Worm (Caenorhabditis elegans): Measurements from ENCODE around the gene C07G2.5.

DNA sequence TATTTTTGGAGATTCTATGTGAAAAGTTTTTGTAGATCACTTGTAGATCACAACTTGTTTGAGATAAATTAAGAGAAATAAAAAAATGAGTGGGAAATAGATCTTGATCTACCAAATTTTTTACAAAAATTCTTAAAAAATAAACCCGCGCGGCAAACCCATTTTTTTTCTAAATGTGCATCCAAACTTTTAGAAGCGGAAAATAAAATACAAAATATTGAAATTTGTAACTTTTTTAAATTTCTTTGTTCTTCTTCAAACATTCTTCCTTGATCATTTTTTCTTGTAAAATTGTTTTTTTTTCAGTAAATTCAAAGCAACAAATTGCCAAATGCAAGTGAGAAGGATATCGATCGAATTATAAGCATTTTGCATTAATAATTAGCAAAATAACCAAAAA lies 21.2 kb upstream of the C07G2.5 start, which contains the start of gene cdh-4:
- TF ChIP-seq pqm-1 (tag; optimal IDR thresholded peaks at IDR 0.05): no peak
- no peak for TF ChIP-seq cey-2 (tag; optimal IDR thresholded peaks at IDR 0.05; ENCODE audit: borderline replicate concordance, insufficient read depth)
- no peak for TF ChIP-seq daf-12 (tag; optimal IDR thresholded peaks at IDR 0.05)
- no peak for TF ChIP-seq pha-4 (GFP tag; IDR thresholded peaks at IDR 0.05)
- no peak for TF ChIP-seq pha-4 (tag; optimal IDR thresholded peaks at IDR 0.05)
- TF ChIP-seq unc-62 (GFP tag; optimal IDR thresholded peaks at IDR 0.05 in 1 of 2): no peak
- TF ChIP-seq unc-62 (tag; optimal IDR thresholded peaks at IDR 0.05): no peak
- no peak for TF ChIP-seq skn-1 (tag; optimal IDR thresholded peaks at IDR 0.05)
- no peak for TF ChIP-seq snpc-4 (tag; optimal IDR thresholded peaks at IDR 0.05)

Data from whole organism, L4 larva.